Worm (Caenorhabditis elegans) whole organism, L2 larva: Measurements from ENCODE around the gene ZK1098.11.

Source experiments
- C34F6.9 ChIP-seq: fragments of 150-350 bp; optimal IDR thresholded peaks from 2 replicates; lab custom pipeline; 2014; ENCODE audit warnings: missing biosample characterization, missing genetic modification characterization
- F13H6.1 ChIP-seq: sonication (generic microtip); optimal IDR thresholded peaks from 2 replicates; lab custom pipeline; 2016; ENCODE audit warnings: missing genetic modification characterization, missing compliant biosample characterization
- R02D3.7 ChIP-seq: fragments of 150-350 bp; optimal IDR thresholded peaks from 2 replicates; lab custom pipeline; 2014; ENCODE audit warnings: missing biosample characterization, missing genetic modification characterization
- Y55F3AM.14 ChIP-seq: fragments of 200-800 bp; sonication (Bioruptor generic); optimal IDR thresholded peaks from 2 replicates; lab custom pipeline; 2018; ENCODE audit warnings: mild to moderate bottlenecking, missing genetic modification characterization, missing compliant biosample characterization
- ZK546.5 ChIP-seq: sonication (generic microtip); optimal IDR thresholded peaks from 2 replicates; lab custom pipeline; 2017; ENCODE audit warnings: missing biosample characterization, missing genetic modification characterization
- alr-1 ChIP-seq: fragments of 150-350 bp; optimal IDR thresholded peaks from 2 replicates; lab custom pipeline; 2014; ENCODE audit warnings: missing biosample characterization, missing genetic modification characterization
- aly-2 ChIP-seq: fragments of 150-350 bp; optimal IDR thresholded peaks from 2 replicates; lab custom pipeline; 2014; ENCODE audit warnings: missing biosample characterization, missing genetic modification characterization
- ama-1 ChIP-seq: fragments of 150-350 bp; optimal IDR thresholded peaks from 2 replicates; lab custom pipeline; 2018; ENCODE audit warnings: inconsistent platforms
- blmp-1 ChIP-seq: sonication (generic microtip); optimal IDR thresholded peaks from 2 replicates; lab custom pipeline; 2017; ENCODE audit warnings: missing genetic modification characterization, mild to moderate bottlenecking, missing compliant biosample characterization, antibody characterized with exemption, moderate library complexity; ENCODE audit not compliant: insufficient read depth
- ceh-82 ChIP-seq: fragments of 150-350 bp; optimal IDR thresholded peaks from 2 replicates; lab custom pipeline; 2014; ENCODE audit warnings: missing biosample characterization, missing genetic modification characterization
- crh-2 ChIP-seq: sonication (generic microtip); optimal IDR thresholded peaks from 2 replicates; lab custom pipeline; 2017; ENCODE audit warnings: missing biosample characterization, missing genetic modification characterization
- dmd-4 ChIP-seq: sonication (generic microtip); optimal IDR thresholded peaks from 2 replicates; lab custom pipeline; 2017; ENCODE audit warnings: missing biosample characterization, missing genetic modification characterization
- elt-1 ChIP-seq: fragments of 150-350 bp; optimal IDR thresholded peaks from 2 replicates; lab custom pipeline; 2014; ENCODE audit warnings: missing biosample characterization, missing genetic modification characterization
- elt-3 ChIP-seq: sonication (generic microtip); optimal IDR thresholded peaks from 2 replicates; lab custom pipeline; 2017; ENCODE audit warnings: missing biosample characterization, missing genetic modification characterization
- fos-1 ChIP-seq: fragments of 150-350 bp; optimal IDR thresholded peaks from 2 replicates; lab custom pipeline; 2014; ENCODE audit warnings: missing biosample characterization, missing genetic modification characterization
- lin-11 ChIP-seq: fragments of 150-350 bp; sonication (generic microtip); optimal IDR thresholded peaks from 2 replicates; lab custom pipeline; 2014; ENCODE audit warnings: missing biosample characterization, missing genetic modification characterization, inconsistent platforms, mixed read lengths
- lin-13 ChIP-seq: fragments of 150-350 bp; optimal IDR thresholded peaks from 2 replicates; lab custom pipeline; 2014; ENCODE audit warnings: missing biosample characterization, missing genetic modification reagents, missing genetic modification characterization
- lin-39 ChIP-seq: fragments of 150-350 bp; optimal IDR thresholded peaks from 2 replicates; lab custom pipeline; 2014; ENCODE audit warnings: missing biosample characterization, missing genetic modification reagents, missing genetic modification characterization
- lsy-2 ChIP-seq, 2 experiments: fragments of 150-350 bp in 1 of 2; sonication (generic microtip) in 1 of 2; optimal IDR thresholded peaks; 2 replicates each; lab custom pipeline; 2014 to 2017; ENCODE audit warnings: missing biosample characterization in 2 of 2, missing genetic modification characterization in 2 of 2
- mab-5 ChIP-seq: fragments of 150-350 bp; optimal IDR thresholded peaks from 2 replicates; lab custom pipeline; 2014; ENCODE audit warnings: missing biosample characterization, missing genetic modification characterization
- mbf-1 ChIP-seq: sonication (generic microtip); optimal IDR thresholded peaks from 2 replicates; lab custom pipeline; 2017; ENCODE audit warnings: missing biosample characterization, missing genetic modification characterization
- mdl-1 ChIP-seq, 2 experiments: fragments of 150-350 bp in 1 of 2; sonication (generic microtip) in 1 of 2; optimal IDR thresholded peaks; 2 replicates each; lab custom pipeline; 2017; ENCODE audit warnings: missing biosample characterization in 2 of 2, missing genetic modification characterization in 2 of 2
- nhr-10 ChIP-seq: sonication (generic microtip); optimal IDR thresholded peaks from 2 replicates; lab custom pipeline; 2017; ENCODE audit warnings: missing biosample characterization, missing genetic modification characterization
- nhr-11 ChIP-seq: fragments of 150-350 bp; optimal IDR thresholded peaks from 2 replicates; lab custom pipeline; 2014; ENCODE audit warnings: missing biosample characterization, missing genetic modification characterization
- nhr-12 ChIP-seq: fragments of 150-350 bp; optimal IDR thresholded peaks from 2 replicates; lab custom pipeline; 2014; ENCODE audit warnings: missing biosample characterization, missing genetic modification characterization
- nhr-129 ChIP-seq: fragments of 150-350 bp; optimal IDR thresholded peaks from 2 replicates; lab custom pipeline; 2014; ENCODE audit warnings: missing biosample characterization, missing genetic modification characterization
- nhr-23 ChIP-seq: fragments of 150-350 bp; optimal IDR thresholded peaks from 2 replicates; lab custom pipeline; 2014; ENCODE audit warnings: missing biosample characterization, missing genetic modification reagents, missing genetic modification characterization
- nhr-237 ChIP-seq: fragments of 150-350 bp; optimal IDR thresholded peaks from 2 replicates; lab custom pipeline; 2014; ENCODE audit warnings: missing biosample characterization, missing genetic modification characterization
- nhr-25 ChIP-seq: fragments of 150-350 bp; sonication (generic microtip); optimal IDR thresholded peaks from 3 replicates; lab custom pipeline; 2014; ENCODE audit warnings: missing biosample characterization, missing genetic modification characterization
- nhr-6 ChIP-seq: fragments of 150-350 bp; optimal IDR thresholded peaks from 2 replicates; lab custom pipeline; 2014; ENCODE audit warnings: missing biosample characterization, missing genetic modification characterization
- nhr-77 ChIP-seq: fragments of 150-350 bp; optimal IDR thresholded peaks from 2 replicates; lab custom pipeline; 2014; ENCODE audit warnings: missing biosample characterization, missing genetic modification characterization
- peb-1 ChIP-seq: fragments of 150-350 bp; optimal IDR thresholded peaks from 2 replicates; lab custom pipeline; 2014; ENCODE audit warnings: missing biosample characterization, missing genetic modification characterization
- sem-4 ChIP-seq: fragments of 150-350 bp; optimal IDR thresholded peaks from 2 replicates; lab custom pipeline; 2014; ENCODE audit warnings: missing biosample characterization, missing genetic modification reagents, missing genetic modification characterization
- skn-1 ChIP-seq: sonication (generic microtip); optimal IDR thresholded peaks from 2 replicates; lab custom pipeline; 2017; ENCODE audit warnings: missing biosample characterization, missing genetic modification characterization
- sma-3 ChIP-seq: sonication (generic microtip); optimal IDR thresholded peaks from 2 replicates; lab custom pipeline; 2016; ENCODE audit warnings: missing genetic modification reagents, missing genetic modification characterization, missing compliant biosample characterization
- sma-9 ChIP-seq, 2 experiments: fragments of 150-350 bp in 1 of 2; sonication (generic microtip) in 1 of 2; optimal IDR thresholded peaks; 2 replicates each; lab custom pipeline; 2014 to 2016; ENCODE audit warnings: missing genetic modification characterization in 2 of 2, mild to moderate bottlenecking in 1 of 2, missing biosample characterization in 1 of 2, missing compliant biosample characterization in 1 of 2, missing genetic modification reagents in 1 of 2, moderate library complexity in 1 of 2
- snpc-4 ChIP-seq: fragments of 150-350 bp; optimal IDR thresholded peaks from 2 replicates; lab custom pipeline; 2014; ENCODE audit warnings: missing biosample characterization, missing genetic modification characterization
- unc-39 ChIP-seq: fragments of 150-350 bp; optimal IDR thresholded peaks from 2 replicates; lab custom pipeline; 2014; ENCODE audit warnings: missing biosample characterization, missing genetic modification characterization
- unc-55 ChIP-seq: fragments of 150-350 bp; sonication (generic microtip); optimal IDR thresholded peaks from 3 replicates; lab custom pipeline; 2014; ENCODE audit warnings: missing biosample characterization, missing genetic modification reagents, missing genetic modification characterization
- unc-62 ChIP-seq: fragments of 150-350 bp; optimal IDR thresholded peaks from 2 replicates; lab custom pipeline; 2014; ENCODE audit warnings: missing biosample characterization, missing genetic modification reagents, missing genetic modification characterization
- zag-1 ChIP-seq: fragments of 150-350 bp; optimal IDR thresholded peaks from 2 replicates; lab custom pipeline; 2014; ENCODE audit warnings: missing biosample characterization, missing genetic modification characterization
- ztf-1 ChIP-seq: fragments of 200-800 bp; sonication (Bioruptor generic); conservative IDR thresholded peaks from 2 replicates; pipeline ENCODE4 v1.3.6; 2022; ENCODE audit warnings: missing genetic modification characterization, missing compliant biosample characterization
- ztf-11 ChIP-seq: sonication (generic microtip); optimal IDR thresholded peaks from 2 replicates; lab custom pipeline; 2017; ENCODE audit warnings: missing biosample characterization, missing genetic modification characterization
- ztf-4 ChIP-seq: fragments of 150-350 bp; optimal IDR thresholded peaks from 2 replicates; lab custom pipeline; 2014; ENCODE audit warnings: missing biosample characterization, missing genetic modification characterization

ZK1098.11 gene

DNA sequence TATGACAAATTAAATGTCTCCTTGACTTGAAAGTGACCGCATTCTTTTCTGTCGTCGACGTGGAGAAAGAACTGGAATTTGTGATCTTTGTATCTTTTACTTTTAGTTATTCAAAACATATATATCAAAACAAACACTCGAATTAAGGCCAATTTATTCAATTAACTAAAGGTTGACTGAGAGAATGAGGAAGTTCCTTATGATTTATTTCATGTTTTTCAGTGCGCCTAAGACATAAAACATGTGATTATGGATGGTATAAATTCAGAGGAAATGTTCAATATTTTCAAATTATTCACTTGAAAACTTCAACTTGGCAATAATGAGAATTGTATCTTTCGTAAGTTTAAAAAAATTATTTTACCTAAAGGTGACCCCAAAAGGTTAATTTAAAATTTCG is 42.8 kb upstream of the ZK1098.11 start, which contains the start of gene F55H2.8:
Gene F55H2.8, plus strand, starts transcription at position 301 of the 400 bp plus-strand sequence.
- TF ChIP-seq mdl-1 (tag; optimal IDR thresholded peaks at IDR 0.05; lab: Kevin White, UChicago) = no peak
- no peak for TF ChIP-seq snpc-4 (tag; lab: Kevin White, UChicago)
- TF ChIP-seq crh-2 = no peak
- TF ChIP-seq ztf-11 (tag; lab: Kevin White, UChicago) = no peak
- TF ChIP-seq zag-1 (tag; lab: Kevin White, UChicago) = no peak
- TF ChIP-seq nhr-77 (tag; lab: Kevin White, UChicago) = no peak
- no peak for TF ChIP-seq peb-1 (tag; lab: Kevin White, UChicago)
- TF ChIP-seq lin-11 (tag; lab: Kevin White, UChicago) = no peak
- TF ChIP-seq, all 48 proteins: peak for 0

DNA sequence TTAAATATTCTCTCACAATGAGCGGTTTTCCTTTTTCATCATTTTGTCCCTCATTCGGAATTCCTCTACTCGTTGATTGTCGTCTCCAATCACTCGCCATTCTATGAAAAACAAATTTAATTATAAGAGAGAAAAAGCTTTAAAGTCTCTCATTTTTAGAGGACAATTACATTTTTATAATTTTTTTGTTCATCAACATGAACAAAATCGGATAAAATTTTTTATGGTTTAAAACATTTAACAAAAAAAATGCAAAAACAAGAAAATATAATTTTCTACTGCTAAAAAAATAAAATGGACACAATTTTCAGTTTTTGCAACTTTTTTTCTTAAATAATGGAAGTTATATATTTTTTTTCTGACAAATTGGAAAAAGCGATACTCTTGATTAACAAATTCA is 40.3 kb upstream of the ZK1098.11 start, which contains the start of gene F55H2.7:
Gene F55H2.7, minus strand, starts transcription at position 101 of the 400 bp plus-strand sequence.
- TF ChIP-seq skn-1 (no peak), lin-11 (tag; lab: Kevin White, UChicago) (no peak), nhr-6 (tag; lab: Kevin White, UChicago) (no peak), nhr-23 (tag; lab: Kevin White, UChicago) (no peak), unc-39 (tag; lab: Kevin White, UChicago) (no peak), nhr-12 (tag; lab: Kevin White, UChicago) (no peak), lsy-2 (tag; optimal IDR thresholded peaks at IDR 0.05; lab: Kevin White, UChicago) (no peak), sma-3 (GFP tag; lab: Kevin White, UChicago) (no peak), elt-3 (tag; lab: Kevin White, UChicago) (no peak), R02D3.7 (tag; lab: Kevin White, UChicago) (no peak), unc-55 (GFP tag; lab: Kevin White, UChicago) (no peak), nhr-129 (tag; lab: Kevin White, UChicago) (no peak), elt-1 (tag; lab: Kevin White, UChicago) (no peak), lin-13 (GFP tag; lab: Kevin White, UChicago) (no peak), ZK546.5 (tag; lab: Kevin White, UChicago) (no peak), mbf-1 (no peak), dmd-4 (tag; lab: Kevin White, UChicago) (no peak), peb-1 (tag; lab: Kevin White, UChicago) (no peak), crh-2 (no peak), ztf-11 (tag; lab: Kevin White, UChicago) (no peak)

DNA sequence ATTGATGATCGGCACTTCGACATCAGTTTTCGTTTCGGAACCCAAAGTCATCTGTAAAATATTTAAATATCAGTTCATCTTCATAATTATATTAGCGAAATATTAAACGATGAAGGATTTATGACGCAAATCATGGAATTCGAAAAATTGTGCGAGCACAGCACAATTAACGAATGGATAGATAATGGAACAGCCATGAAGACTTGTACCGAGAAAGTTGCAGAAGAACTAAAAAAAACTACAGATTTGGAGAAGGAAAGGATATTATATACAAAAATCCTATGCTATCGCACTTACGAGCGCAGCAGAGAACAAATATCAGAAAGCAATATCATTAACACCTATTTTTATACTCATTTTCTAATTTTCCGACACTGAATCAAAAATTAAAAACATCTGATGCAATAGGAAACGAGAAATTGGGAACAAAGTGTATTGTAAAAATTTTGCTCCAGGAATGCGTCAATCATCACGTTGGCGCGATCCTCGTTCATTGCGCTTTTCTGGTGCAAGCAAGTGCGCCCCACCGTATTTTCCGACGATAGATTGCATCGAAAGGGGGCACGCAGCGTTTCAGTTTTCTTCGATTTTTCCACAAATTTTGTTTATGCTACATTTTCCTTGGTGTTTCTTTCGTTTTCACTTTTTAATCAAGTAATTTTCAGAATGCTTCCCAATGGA is 34.9 kb upstream of the ZK1098.11 start, which contains the start of the genes clu-1 and prp-40:
Gene clu-1, minus strand, starts transcription at position 51 of the 681 bp plus-strand sequence.
Gene prp-40, plus strand, starts transcription at position 666 of the 681 bp plus-strand sequence.
- TF ChIP-seq crh-2 (peak; percentile 86), skn-1 (no peak), R02D3.7 (tag; lab: Kevin White, UChicago) (peak; percentile 15), nhr-25 (tag; lab: Kevin White, UChicago) (peak; percentile 90), unc-55 (GFP tag; lab: Kevin White, UChicago) (peak; percentile 94), mdl-1 (tag; optimal IDR thresholded peaks at IDR 0.05; lab: Kevin White, UChicago) (peak in 1 of 2 experiments; percentile 46), nhr-237 (tag; lab: Kevin White, UChicago) (no peak), mab-5 (tag; lab: Kevin White, UChicago) (peak; percentile 89), alr-1 (tag; lab: Kevin White, UChicago) (no peak), ztf-11 (tag; lab: Kevin White, UChicago) (no peak), ama-1 (peak; percentile 42), ztf-1 (GFP tag; lab: Robert Waterston, UW) (no peak), unc-39 (tag; lab: Kevin White, UChicago) (no peak), zag-1 (tag; lab: Kevin White, UChicago) (peak; percentile 81), nhr-10 (tag; lab: Kevin White, UChicago) (peak; percentile 73), ztf-4 (tag; lab: Kevin White, UChicago) (peak; percentile 50), Y55F3AM.14 (GFP tag; lab: Kevin White, UChicago) (no peak), blmp-1 (tag; lab: Kevin White, UChicago) (peak; percentile 36), ceh-82 (tag; lab: Kevin White, UChicago) (peak; percentile 12), lin-11 (tag; lab: Kevin White, UChicago) (peak; percentile 85), ZK546.5 (tag; lab: Kevin White, UChicago) (peak; percentile 33), fos-1 (tag; lab: Kevin White, UChicago) (peak; percentile 73), unc-62 (no peak), nhr-77 (tag; lab: Kevin White, UChicago) (no peak), elt-1 (tag; lab: Kevin White, UChicago) (no peak), sem-4 (peak; percentile 67), sma-9 (GFP tag; optimal IDR thresholded peaks at IDR 0.05; lab: Kevin White, UChicago) (peak; percentile 84), sma-9 (tag; optimal IDR thresholded peaks at IDR 0.05; lab: Kevin White, UChicago) (no peak), dmd-4 (tag; lab: Kevin White, UChicago) (no peak), sma-3 (GFP tag; lab: Kevin White, UChicago) (peak; percentile 89), lin-13 (GFP tag; lab: Kevin White, UChicago) (peak; percentile 90), elt-3 (tag; lab: Kevin White, UChicago) (no peak), lin-39 (tag; lab: Kevin White, UChicago) (no peak), nhr-11 (tag; lab: Kevin White, UChicago) (no peak), mbf-1 (no peak), aly-2 (no peak), nhr-129 (tag; lab: Kevin White, UChicago) (peak; percentile 96), nhr-12 (tag; lab: Kevin White, UChicago) (no peak), snpc-4 (tag; lab: Kevin White, UChicago) (peak; percentile 48), C34F6.9 (tag; lab: Kevin White, UChicago) (peak; percentile 98), F13H6.1 (tag; lab: Kevin White, UChicago) (peak; percentile 91)
